Fruit fly (Drosophila melanogaster) whole organism, wandering third instar larva: ENCODE measurements around the gene CG17108.
A peak's percentile ranks its signal among the peaks of the same experiment; 100 is the strongest.

Experiments
- CG32264 ChIP-seq: fragments of 200-800 bp; sonication (Bioruptor generic); optimal IDR thresholded peaks from 2 replicates; lab custom pipeline; 2016; ENCODE audit warnings: missing biosample characterization, missing genetic modification characterization
- CrebA ChIP-seq: fragments of 200-800 bp; sonication (Bioruptor generic); optimal IDR thresholded peaks from 2 replicates; lab custom pipeline; 2016; ENCODE audit warnings: missing biosample characterization, mild to moderate bottlenecking, missing genetic modification characterization, borderline replicate concordance
- Dfd ChIP-seq: fragments of >200 bp; optimal IDR thresholded peaks from 2 replicates; lab custom pipeline; 2017; ENCODE audit warnings: missing biosample characterization, missing genetic modification characterization
- Dif ChIP-seq: fragments of 200-275, 200-300 bp; sonication (Bioruptor generic); optimal IDR thresholded peaks from 2 replicates; lab custom pipeline; 2018; ENCODE audit warnings: missing biosample characterization, missing genetic modification characterization; ENCODE audit not compliant: partially characterized antibody
- GATAd ChIP-seq: sonication (Bioruptor generic); optimal IDR thresholded peaks from 2 replicates; lab custom pipeline; 2016; ENCODE audit warnings: missing biosample characterization, missing genetic modification characterization
- Hr78 ChIP-seq: fragments of >200 bp; optimal IDR thresholded peaks from 2 replicates; lab custom pipeline; 2017; ENCODE audit warnings: missing biosample characterization, missing genetic modification characterization
- Hr83 ChIP-seq: fragments of 200-300 bp; sonication (Bioruptor generic); optimal IDR thresholded peaks from 2 replicates; lab custom pipeline; 2016; ENCODE audit warnings: missing biosample characterization, mild to moderate bottlenecking, missing genetic modification characterization, moderate library complexity; ENCODE audit not compliant: poor library complexity, severe bottlenecking
- Jra ChIP-seq: sonication (Bioruptor generic); optimal IDR thresholded peaks from 2 replicates; lab custom pipeline; 2016; ENCODE audit warnings: missing biosample characterization, missing genetic modification characterization
- Mio ChIP-seq: sonication (Bioruptor generic); optimal IDR thresholded peaks from 2 replicates; lab custom pipeline; 2016; ENCODE audit warnings: missing biosample characterization, missing genetic modification characterization
- N ChIP-seq: fragments of >200 bp; optimal IDR thresholded peaks from 2 replicates; lab custom pipeline; 2018; ENCODE audit warnings: missing biosample characterization, missing external identifiers, missing genetic modification characterization
- OdsH ChIP-seq: fragments of 200-800 bp; sonication (Bioruptor generic); optimal IDR thresholded peaks from 2 replicates; lab custom pipeline; 2016; ENCODE audit warnings: missing biosample characterization, mild to moderate bottlenecking, missing genetic modification characterization
- Rel ChIP-seq, 2 experiments: fragments of 200-800 bp; sonication (Bioruptor generic) in 1 of 2; optimal IDR thresholded peaks; 2 replicates in 1 of 2; 3 replicates in 1 of 2; lab custom pipeline; 2016 to 2019; ENCODE audit warnings: mild to moderate bottlenecking in 2 of 2, missing biosample characterization in 2 of 2, missing genetic modification characterization in 2 of 2, moderate library complexity in 1 of 2
- Vsx2 ChIP-seq: fragments of 200-300, 225-300 bp; sonication (Bioruptor generic); optimal IDR thresholded peaks from 2 replicates; lab custom pipeline; 2018; ENCODE audit warnings: missing biosample characterization, missing genetic modification characterization; ENCODE audit not compliant: partially characterized antibody
- br ChIP-seq: fragments of 200-800 bp; sonication (Bioruptor generic); optimal IDR thresholded peaks from 2 replicates; lab custom pipeline; 2016; ENCODE audit warnings: missing biosample characterization, missing genetic modification characterization
- brk ChIP-seq: fragments of 200-800 bp; sonication (Bioruptor generic); optimal IDR thresholded peaks from 2 replicates; lab custom pipeline; 2016; ENCODE audit warnings: missing biosample characterization, mild to moderate bottlenecking, missing genetic modification characterization
- dl ChIP-seq, 2 experiments: fragments of 175-275, 200-275 bp in 1 of 2; fragments of 200-275 bp in 1 of 2; sonication (Bioruptor generic); optimal IDR thresholded peaks; lab custom pipeline; 2018; ENCODE audit warnings: mild to moderate bottlenecking in 2 of 2, missing biosample characterization in 2 of 2, missing genetic modification characterization in 2 of 2, moderate library complexity in 2 of 2; ENCODE audit not compliant: partially characterized antibody in 2 of 2, insufficient read depth in 1 of 2
- ey ChIP-seq: fragments of 200-800 bp; sonication (Bioruptor generic); optimal IDR thresholded peaks from 2 replicates; lab custom pipeline; 2016; ENCODE audit warnings: missing biosample characterization, missing genetic modification characterization
- foxo ChIP-seq, 2 experiments: fragments of 200-800 bp; sonication (Bioruptor generic); optimal IDR thresholded peaks; 2 replicates in 1 of 2; 3 replicates in 1 of 2; lab custom pipeline; 2016 to 2017; ENCODE audit warnings: missing biosample characterization in 2 of 2, missing genetic modification characterization in 2 of 2
- fru ChIP-seq: fragments of 200-800 bp; sonication (Bioruptor generic); optimal IDR thresholded peaks from 3 replicates; lab custom pipeline; 2016; ENCODE audit warnings: missing biosample characterization, mild to moderate bottlenecking, missing genetic modification characterization
- h ChIP-seq: fragments of 200-800 bp; sonication (Bioruptor generic); optimal IDR thresholded peaks from 3 replicates; lab custom pipeline; 2016; ENCODE audit warnings: missing biosample characterization, mild to moderate bottlenecking, missing genetic modification characterization
- lola ChIP-seq: fragments of >200 bp; optimal IDR thresholded peaks from 2 replicates; lab custom pipeline; 2017; ENCODE audit warnings: missing biosample characterization, missing genetic modification characterization
- pan ChIP-seq: fragments of >200 bp; optimal IDR thresholded peaks from 2 replicates; lab custom pipeline; 2017
- rgr ChIP-seq: fragments of 200-800 bp; sonication (Bioruptor generic); optimal IDR thresholded peaks from 3 replicates; lab custom pipeline; 2016; ENCODE audit warnings: missing biosample characterization, mild to moderate bottlenecking, missing genetic modification characterization
- sage ChIP-seq: fragments of 200-800 bp; sonication (Bioruptor generic); optimal IDR thresholded peaks from 2 replicates; lab custom pipeline; 2016; ENCODE audit warnings: missing biosample characterization, mild to moderate bottlenecking, missing genetic modification characterization
- sv ChIP-seq: fragments of 200-800 bp; sonication (Bioruptor generic); optimal IDR thresholded peaks from 3 replicates; lab custom pipeline; 2016; ENCODE audit warnings: missing biosample characterization, missing genetic modification characterization
- tai ChIP-seq: sonication (Bioruptor generic); optimal IDR thresholded peaks from 2 replicates; lab custom pipeline; 2016; ENCODE audit warnings: missing biosample characterization, missing genetic modification characterization
- usp ChIP-seq: fragments of >200 bp; optimal IDR thresholded peaks from 2 replicates; lab custom pipeline; 2017; ENCODE audit warnings: missing biosample characterization, missing genetic modification characterization

Gene CG17108

dm6 chr2L:10701499-10702062, 7.7 kb upstream of the CG17108 start, which contains the start of gene Lip1:
Gene Lip1 (minus strand): TSS chr2L:10701544.
- TF ChIP-seq dl (GFP tag; optimal IDR thresholded peaks at IDR 0.05; lab: Kevin White, UChicago; ENCODE audit: insufficient read depth in 1 of 2, partially characterized antibody in 2 of 2) (no peak), Dfd (GFP tag; lab: Kevin White, UChicago) (no peak), brk (GFP tag; lab: Kevin White, UChicago) (no peak), N (GFP tag; lab: Kevin White, UChicago) (no peak)

DNA sequence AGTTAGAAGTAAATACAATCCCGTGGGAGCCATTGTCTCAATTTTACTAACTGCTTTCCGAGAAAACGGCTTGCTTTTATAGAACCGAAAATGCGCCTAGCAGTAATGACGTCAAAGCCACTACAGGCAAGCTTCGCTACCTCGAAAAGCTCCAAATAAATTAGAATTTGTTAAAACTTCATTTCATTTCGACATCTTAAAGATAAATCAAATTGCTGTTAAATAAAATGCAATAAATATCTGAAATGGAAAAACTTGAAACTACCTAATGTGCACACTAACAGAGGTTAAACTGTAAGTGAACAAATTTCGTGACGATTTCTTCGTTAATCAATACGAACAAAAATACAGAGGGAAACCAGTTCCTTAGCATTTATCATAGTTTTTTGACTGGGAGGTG, 4.1 kb upstream of the CG17108 start, which contains the start of gene CG7300:
Gene CG7300 (minus strand): TSS at position 52 of the 400 bp plus-strand sequence.
- TF ChIP-seq sv (GFP tag; lab: Kevin White, UChicago) (peak; percentile 8), br (GFP tag; lab: Kevin White, UChicago) (no peak), h (GFP tag; lab: Kevin White, UChicago) (peak; percentile 13)
- TF ChIP-seq, all 38 proteins: peak for 2

DNA sequence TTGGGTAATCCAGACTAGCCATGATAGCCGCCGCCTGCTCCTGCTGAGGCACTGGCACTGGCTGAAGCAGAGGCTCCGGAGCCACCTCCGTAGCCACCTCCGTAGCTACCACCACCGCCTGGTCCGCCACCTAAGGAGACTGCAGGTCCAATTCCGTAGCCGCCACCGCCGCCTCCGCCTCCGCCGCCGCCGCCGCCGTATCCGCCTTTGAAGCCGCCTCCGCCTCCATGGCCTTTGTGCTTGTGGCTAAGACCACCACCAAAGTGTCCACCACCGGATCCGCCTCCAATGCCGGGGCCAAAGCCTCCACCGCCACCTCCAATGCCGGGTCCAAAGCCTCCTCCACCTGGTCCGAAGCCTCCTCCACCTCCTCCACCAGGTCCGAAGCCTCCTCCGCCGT, 885 bp downstream of the CG17108 start:
- TF ChIP-seq dl (GFP tag; optimal IDR thresholded peaks at IDR 0.05; lab: Kevin White, UChicago; ENCODE audit: insufficient read depth in 1 of 2, partially characterized antibody in 2 of 2), result no peak
- peak; percentile 56 for TF ChIP-seq Dfd (GFP tag; lab: Kevin White, UChicago)
- no peak for TF ChIP-seq lola (GFP tag; lab: Kevin White, UChicago)
- no peak for TF ChIP-seq Vsx2

DNA sequence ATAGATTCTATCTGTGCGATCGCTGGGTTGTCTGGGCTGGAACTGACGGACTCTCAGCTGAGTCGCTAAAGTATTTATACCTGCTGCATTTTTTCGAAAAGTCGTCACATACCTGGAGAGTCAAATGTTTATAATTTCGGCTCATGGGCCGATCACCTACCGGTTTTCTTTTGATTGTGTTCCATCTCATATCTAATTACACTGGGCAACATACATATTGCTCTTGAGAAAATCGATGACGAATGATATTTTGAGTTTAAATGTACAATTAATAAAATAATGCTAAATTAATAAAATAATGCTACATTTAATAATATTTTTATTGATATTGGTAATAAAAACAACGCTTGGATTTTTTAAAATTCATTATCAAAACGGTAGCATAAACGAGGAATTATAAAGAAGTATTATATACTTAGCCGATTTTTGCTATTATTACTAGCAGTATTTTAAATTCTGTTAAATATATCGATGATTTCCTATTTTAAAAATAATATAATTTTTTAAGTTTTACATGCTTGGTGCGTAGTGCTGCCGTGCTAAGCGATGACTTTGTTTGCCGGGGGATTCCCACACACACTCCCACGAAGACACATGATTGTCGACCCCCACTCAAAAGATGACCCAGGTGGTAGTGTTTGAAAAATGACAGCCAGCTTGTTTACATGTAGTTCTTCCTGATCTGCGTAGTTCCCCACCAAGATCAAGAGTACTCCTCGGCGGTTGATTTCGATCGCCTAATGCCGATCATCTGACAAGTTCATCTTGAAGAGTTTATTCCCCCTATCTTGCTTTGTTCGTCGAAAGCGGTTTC, 4.5 kb downstream of the CG17108 start, which contains the start of gene CG7294:
Gene CG7294 (minus strand): TSS at position 51 of the 814 bp plus-strand sequence.
- TF ChIP-seq fru (no peak), Rel (GFP tag; optimal IDR thresholded peaks at IDR 0.05; lab: Kevin White, UChicago) (no peak), Rel (tag; optimal IDR thresholded peaks at IDR 0.05; lab: Kevin White, UChicago) (peak; percentile 84)
- TF ChIP-seq, all 38 proteins: peak for 1

dm6 chr2L:10688764-10689163, 5.1 kb downstream of the CG17108 start:
- TF ChIP-seq sage (GFP tag; lab: Kevin White, UChicago) (no peak), pan (lab: Kevin White, UChicago) (no peak), h (GFP tag; lab: Kevin White, UChicago) (no peak), Jra (GFP tag; lab: Kevin White, UChicago) (no peak), Dfd (GFP tag; lab: Kevin White, UChicago) (no peak)

- TF ChIP-seq CrebA (no peak), Vsx2 (no peak), OdsH (GFP tag; lab: Kevin White, UChicago) (no peak), Hr83 (GFP tag; lab: Kevin White, UChicago) (no peak), dl (GFP tag; optimal IDR thresholded peaks at IDR 0.05; lab: Kevin White, UChicago; ENCODE audit: insufficient read depth in 1 of 2, partially characterized antibody in 2 of 2) (no peak), Rel (GFP tag; optimal IDR thresholded peaks at IDR 0.05; lab: Kevin White, UChicago) (no peak), Rel (tag; optimal IDR thresholded peaks at IDR 0.05; lab: Kevin White, UChicago) (peak; percentile 53)
These were observed 6.1 kb downstream of the CG17108 start for dm6 chr2L:10687794-10688185.

DNA sequence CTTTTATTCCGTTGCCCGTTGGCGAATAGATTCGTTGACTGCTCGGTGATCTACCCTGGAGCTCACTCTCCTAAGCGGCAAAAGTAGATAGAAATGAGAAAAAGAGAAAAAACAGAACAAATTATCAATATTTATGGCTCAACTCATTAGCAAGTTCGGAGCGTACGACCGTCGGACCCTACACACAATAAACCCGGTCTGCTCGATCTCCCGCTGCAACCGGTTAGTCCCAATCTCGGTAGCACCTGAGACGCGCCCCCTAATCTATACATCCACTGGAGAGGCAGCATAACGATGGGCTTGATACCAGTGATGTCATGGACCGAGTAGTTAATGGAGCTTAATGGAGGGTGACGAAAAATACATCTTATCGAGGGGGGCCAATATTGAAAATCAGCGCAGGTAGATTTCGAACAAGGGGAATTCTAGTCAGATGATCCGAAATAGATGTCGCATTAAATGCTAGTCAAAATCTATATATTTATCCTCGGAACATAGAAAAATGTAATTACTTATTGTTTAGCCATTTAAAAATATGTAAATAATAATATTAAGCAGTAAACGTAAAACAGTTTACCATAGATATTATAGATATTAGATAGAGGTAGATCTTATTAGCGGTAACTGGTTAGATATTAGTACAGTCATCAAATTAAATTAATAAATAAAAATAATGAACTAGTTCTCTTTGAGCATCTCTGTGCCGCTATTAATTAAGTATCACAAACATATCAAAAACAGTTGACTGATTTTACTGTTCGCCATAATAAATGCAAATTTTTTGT, 6.7 kb downstream of the CG17108 start, which contains the start of gene CG7296:
Gene CG7296 (minus strand): TSS at position 58 of the 785 bp plus-strand sequence.
- TF ChIP-seq tai (GFP tag; lab: Kevin White, UChicago), result no peak
- no peak for TF ChIP-seq usp (GFP tag; lab: Kevin White, UChicago)
- TF ChIP-seq, all 38 proteins: peak for 0

DNA sequence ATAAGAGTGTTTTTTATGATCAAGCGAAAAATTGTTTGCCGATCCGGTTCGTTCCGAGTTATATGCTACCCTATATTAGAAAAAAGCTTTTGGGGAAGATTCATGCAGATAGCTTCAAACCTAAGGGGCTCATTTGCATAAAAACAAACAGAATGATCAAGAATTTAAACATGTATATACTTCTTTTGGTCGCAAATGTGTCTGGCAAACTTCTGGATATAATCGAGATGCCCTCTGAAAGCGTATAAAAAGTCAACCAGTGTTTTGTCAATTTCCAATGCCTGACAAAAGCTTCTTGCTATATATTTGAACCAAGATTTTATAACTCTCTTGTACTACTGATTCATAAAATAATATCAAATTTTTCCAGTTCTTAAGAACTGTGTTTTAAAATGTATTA, 8.2 kb downstream of the CG17108 start:
- TF ChIP-seq Hr83 (GFP tag; lab: Kevin White, UChicago), result no peak
- TF ChIP-seq N (GFP tag; lab: Kevin White, UChicago), result no peak
- no peak for TF ChIP-seq foxo (GFP tag; optimal IDR thresholded peaks at IDR 0.05; lab: Kevin White, UChicago)
- TF ChIP-seq CG32264 (GFP tag; lab: Kevin White, UChicago), result no peak
- no peak for TF ChIP-seq tai (GFP tag; lab: Kevin White, UChicago)
- no peak for TF ChIP-seq Dfd (GFP tag; lab: Kevin White, UChicago)
- TF ChIP-seq Rel (GFP tag; optimal IDR thresholded peaks at IDR 0.05; lab: Kevin White, UChicago), result no peak
- no peak for TF ChIP-seq Rel (tag; optimal IDR thresholded peaks at IDR 0.05; lab: Kevin White, UChicago)
- TF ChIP-seq Mio (GFP tag; lab: Kevin White, UChicago), result no peak
- TF ChIP-seq GATAd (GFP tag; lab: Kevin White, UChicago), result no peak
- TF ChIP-seq brk (GFP tag; lab: Kevin White, UChicago), result no peak
- TF ChIP-seq rgr (GFP tag; lab: Kevin White, UChicago), result no peak
- TF ChIP-seq ey (GFP tag; lab: Kevin White, UChicago), result no peak
- TF ChIP-seq CrebA, result no peak
- no peak for TF ChIP-seq Hr78
- TF ChIP-seq Dif, result no peak
- TF ChIP-seq Vsx2, result no peak
